Fruit fly (Drosophila melanogaster): ENCODE results near the gene CG3592.

Gene CG3592

dm6 chrX:2919742-2920141 is 15.2 kb upstream of the CG3592 start, which contains the start of gene CG3588 (continued):
- peak; percentile 81 for TF ChIP-seq Meics (GFP tag; optimal IDR thresholded peaks at IDR 0.05)
- peak; percentile 64 for TF ChIP-seq CG14667 (GFP tag; IDR thresholded peaks at IDR 0.05)
- TF ChIP-seq NFAT (GFP tag; IDR thresholded peaks at IDR 0.05): peak; percentile 85
- peak; percentile 62 for TF ChIP-seq CG31224 (GFP tag; IDR thresholded peaks at IDR 0.05)
- no peak for TF ChIP-seq Stat92E (GFP tag; optimal IDR thresholded peaks at IDR 0.05)
- peak; percentile 52 for TF ChIP-seq az2 (GFP tag; optimal IDR thresholded peaks at IDR 0.05)
- peak; percentile 69 for TF ChIP-seq dmrt99B (tag; optimal IDR thresholded peaks at IDR 0.05)
- no peak for TF ChIP-seq Bgb (GFP tag; IDR thresholded peaks at IDR 0.05; ENCODE audit: partially characterized antibody)
- TF ChIP-seq Xrp1 (GFP tag; IDR thresholded peaks at IDR 0.05): peak; percentile 76
- no peak for TF ChIP-seq Antp (GFP tag; optimal IDR thresholded peaks at IDR 0.05)
- TF ChIP-seq ato (GFP tag; IDR thresholded peaks at IDR 0.05; ENCODE audit: partially characterized antibody): no peak
- TF ChIP-seq CG13287 (GFP tag; IDR thresholded peaks at IDR 0.05; ENCODE audit: partially characterized antibody): no peak
- TF ChIP-seq tio (GFP tag; optimal IDR thresholded peaks at IDR 0.05): peak; percentile 47
- TF ChIP-seq CTCF (GFP tag; optimal IDR thresholded peaks at IDR 0.05): no peak
- TF ChIP-seq ash1 (GFP tag; optimal IDR thresholded peaks at IDR 0.05): no peak
- no peak for TF ChIP-seq wek (GFP tag; optimal IDR thresholded peaks at IDR 0.05)
- TF ChIP-seq Jarid2 (GFP tag; optimal IDR thresholded peaks at IDR 0.05): peak; percentile 28
- no peak for TF ChIP-seq CG8359 (GFP tag; optimal IDR thresholded peaks at IDR 0.05; ENCODE audit: borderline replicate concordance)
- TF ChIP-seq Hey (tag; optimal IDR thresholded peaks at IDR 0.05): no peak
- TF ChIP-seq phol (tag; optimal IDR thresholded peaks at IDR 0.05): peak; percentile 51
- peak; percentile 55 for TF ChIP-seq slp2 (GFP tag; optimal IDR thresholded peaks at IDR 0.05)
- TF ChIP-seq exex (tag; optimal IDR thresholded peaks at IDR 0.05): no peak
- TF ChIP-seq ftz-f1 (GFP tag; optimal IDR thresholded peaks at IDR 0.05): no peak
- peak; percentile 71 for TF ChIP-seq Hmr (GFP tag; optimal IDR thresholded peaks at IDR 0.05)
- TF ChIP-seq gcm2 (GFP tag; optimal IDR thresholded peaks at IDR 0.05): peak; percentile 2
- no peak for TF ChIP-seq CG5180 (GFP tag; optimal IDR thresholded peaks at IDR 0.05)
- TF ChIP-seq cwo (GFP tag; optimal IDR thresholded peaks at IDR 0.05): peak; percentile 57
- TF ChIP-seq tgo (GFP tag; IDR thresholded peaks at IDR 0.05): peak; percentile 80
- TF ChIP-seq CoRest (tag; optimal IDR thresholded peaks at IDR 0.05): peak; percentile 73
- TF ChIP-seq CG32767 (GFP tag; IDR thresholded peaks at IDR 0.05): peak; percentile 63
- TF ChIP-seq CG10959 (GFP tag; IDR thresholded peaks at IDR 0.05): 0 out of 2 replicates have a peak, but pooled peaks have one; percentile 19
- TF ChIP-seq br (optimal IDR thresholded peaks at IDR 0.05): no peak
- TF ChIP-seq CG12391 (tag; optimal IDR thresholded peaks at IDR 0.05): peak; percentile 58
- TF ChIP-seq cas (GFP tag; IDR thresholded peaks at IDR 0.05): peak; percentile 81
- peak; percentile 70 for TF ChIP-seq wdn (GFP tag; IDR thresholded peaks at IDR 0.05)
- peak; percentile 37; the same call in 1 of the 2 replicates for TF ChIP-seq CG4404 (GFP tag; IDR thresholded peaks at IDR 0.05)
- TF ChIP-seq CG11093 (GFP tag; IDR thresholded peaks at IDR 0.05): peak; percentile 36; the same call in 1 of the 3 replicates
- peak; percentile 66 for TF ChIP-seq fd3F (GFP tag; optimal IDR thresholded peaks at IDR 0.05)
- no peak for TF ChIP-seq Sin3A (optimal IDR thresholded peaks at IDR 0.05)
- peak; percentile 24 for TF ChIP-seq B-H2 (GFP tag; optimal IDR thresholded peaks at IDR 0.05)
- TF ChIP-seq CG3847 (GFP tag; IDR thresholded peaks at IDR 0.05): peak; percentile 83
- TF ChIP-seq CG16779 (GFP tag; IDR thresholded peaks at IDR 0.05): peak; percentile 78
- TF ChIP-seq hb (GFP tag; IDR thresholded peaks at IDR 0.05; ENCODE audit: partially characterized antibody): no peak
- no peak for TF ChIP-seq pnt (GFP tag; optimal IDR thresholded peaks at IDR 0.05)
- peak; percentile 89 for TF ChIP-seq slbo (GFP tag; IDR thresholded peaks at IDR 0.05)
- peak; percentile 1 for TF ChIP-seq trem (tag; optimal IDR thresholded peaks at IDR 0.05)
- peak; percentile 79; the same call in 3 of the 4 replicates for TF ChIP-seq Gug (GFP tag; IDR thresholded peaks at IDR 0.05)
- peak; percentile 54 for TF ChIP-seq tx (GFP tag; optimal IDR thresholded peaks at IDR 0.05)
- peak; percentile 36 for TF ChIP-seq chn (GFP tag; optimal IDR thresholded peaks at IDR 0.05)
- TF ChIP-seq z (GFP tag; IDR thresholded peaks at IDR 0.05): no peak
- TF ChIP-seq CG9932 (GFP tag; IDR thresholded peaks at IDR 0.05): peak; percentile 94
- TF ChIP-seq CG31365 (tag; optimal IDR thresholded peaks at IDR 0.05): peak; percentile 20
